In genomic region chrV:20022996-20023456, ce11 we compare ENCODE assay signal across 2 worm cellular contexts.
TF ChIP-seq lines count a peak whose summit lies in the region.

TSS of gene lgc-55 (plus strand) at chrV:20023046.

TF ChIP-seq in whole organism, L1 larva, 84 proteins besides CTCF, POLR2A, EP300 and RAD21:
- TF ChIP-seq zag-1 (tag; optimal IDR thresholded peaks at IDR 0.05; lab: Kevin White, UChicago), result no peak
- TF ChIP-seq nhr-85 (tag; lab: Kevin White, UChicago), result peak; percentile 32

TF ChIP-seq in whole organism, young adult, 124 proteins besides CTCF, POLR2A, EP300 and RAD21:
- no peak for TF ChIP-seq madf-6 (GFP tag; IDR thresholded peaks at IDR 0.05; lab: Robert Waterston, UW)
- no peak for TF ChIP-seq madf-3 (GFP tag; IDR thresholded peaks at IDR 0.05; lab: Robert Waterston, UW)
- TF ChIP-seq attf-3 (GFP tag; conservative IDR thresholded peaks at IDR 0.05; lab: Robert Waterston, UW), result no peak
- TF ChIP-seq aptf-3 (GFP tag; IDR thresholded peaks at IDR 0.05; lab: Robert Waterston, UW), result no peak
- no peak for TF ChIP-seq C17E4.6 (GFP tag; IDR thresholded peaks at IDR 0.05; lab: Robert Waterston, UW)
- TF ChIP-seq nhr-90 (tag; optimal IDR thresholded peaks at IDR 0.05; lab: Kevin White, UChicago), result no peak
- no peak for TF ChIP-seq fkh-3 (tag; optimal IDR thresholded peaks at IDR 0.05; lab: Kevin White, UChicago)
- TF ChIP-seq B0261.1 (tag; optimal IDR thresholded peaks at IDR 0.05; lab: Kevin White, UChicago), result peak; percentile 10
- no peak for TF ChIP-seq ztf-18 (tag; optimal IDR thresholded peaks at IDR 0.05; lab: Kevin White, UChicago)
- no peak for TF ChIP-seq dox-1 (GFP tag; IDR thresholded peaks at IDR 0.05; lab: Robert Waterston, UW)
- no peak for TF ChIP-seq ztf-6 (GFP tag; IDR thresholded peaks at IDR 0.05; lab: Robert Waterston, UW)
- TF ChIP-seq nfyb-1 (GFP tag; IDR thresholded peaks at IDR 0.05; lab: Robert Waterston, UW), result no peak
- no peak for TF ChIP-seq ztf-3 (GFP tag; optimal IDR thresholded peaks at IDR 0.05; lab: Kevin White, UChicago)
- TF ChIP-seq attf-6 (GFP tag; IDR thresholded peaks at IDR 0.05; lab: Robert Waterston, UW), result no peak
- 0 out of 2 replicates have a peak, but pooled peaks have one; percentile 62 for TF ChIP-seq bed-1 (GFP tag; IDR thresholded peaks at IDR 0.05; lab: Robert Waterston, UW)
- peak; percentile 5 for TF ChIP-seq rpc-1 (optimal IDR thresholded peaks at IDR 0.05; lab: Kevin White, UChicago)
- TF ChIP-seq rpc-1 (tag; optimal IDR thresholded peaks at IDR 0.05; lab: Kevin White, UChicago), result peak; percentile 55
- TF ChIP-seq athp-1 (tag; optimal IDR thresholded peaks at IDR 0.05; lab: Kevin White, UChicago), result no peak
- TF ChIP-seq hlh-12 (tag; optimal IDR thresholded peaks at IDR 0.05; lab: Kevin White, UChicago), result no peak
- no peak for TF ChIP-seq unc-130 (GFP tag; optimal IDR thresholded peaks at IDR 0.05; lab: Kevin White, UChicago)
- TF ChIP-seq cebp-2 (GFP tag; IDR thresholded peaks at IDR 0.05; lab: Robert Waterston, UW), result no peak
- no peak for TF ChIP-seq K12H6.12 (tag; optimal IDR thresholded peaks at IDR 0.05; lab: Kevin White, UChicago)
- TF ChIP-seq egrh-3 (GFP tag; IDR thresholded peaks at IDR 0.05; lab: Robert Waterston, UW), result no peak
- TF ChIP-seq nhr-80 (tag; optimal IDR thresholded peaks at IDR 0.05; lab: Kevin White, UChicago), result no peak
- no peak for TF ChIP-seq lin-54 (GFP tag; optimal IDR thresholded peaks at IDR 0.05; lab: Kevin White, UChicago)
- no peak for TF ChIP-seq sea-2 (GFP tag; IDR thresholded peaks at IDR 0.05; lab: Robert Waterston, UW)
